Worm (Caenorhabditis elegans): ENCODE measurements around the gene F47G9.4.

DNA sequence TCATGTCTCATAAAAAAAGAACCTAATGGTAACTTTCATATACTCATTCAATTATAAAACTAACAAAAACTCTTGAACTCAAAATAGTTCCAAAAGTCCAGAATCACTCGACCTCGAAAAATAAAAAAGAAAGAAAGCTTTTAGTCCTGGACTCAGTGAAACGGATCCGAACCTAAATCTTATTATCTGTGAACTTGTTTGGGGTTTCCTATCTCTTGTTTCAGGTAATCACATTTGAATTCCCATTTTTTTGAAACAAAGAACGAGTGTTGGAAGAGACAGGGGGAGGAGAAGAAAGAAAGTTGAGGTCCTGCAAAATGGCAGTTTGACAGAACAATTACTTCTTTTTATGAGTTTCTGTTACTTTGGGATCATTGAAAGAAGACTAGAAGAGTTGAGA lies 32.6 kb upstream of the F47G9.4 start:
- no peak for TF ChIP-seq aly-1 (tag; optimal IDR thresholded peaks at IDR 0.05)
- TF ChIP-seq ama-1 (optimal IDR thresholded peaks at IDR 0.05): no peak
- TF ChIP-seq hmg-4 (GFP tag; optimal IDR thresholded peaks at IDR 0.05): no peak
